Fruit fly (Drosophila melanogaster) whole organism, embryonic: Measurements from ENCODE around the gene CG18233.

Experiments
- Aef1 ChIP-seq: fragments of 200-800 bp; sonication (Bioruptor generic); IDR thresholded peaks from 3 replicates; pipeline ENCODE4 v1.3.6; 2022; ENCODE audit warnings: missing biosample characterization, missing genetic modification characterization
- CG10267 ChIP-seq: fragments of 200-800 bp; sonication (Bioruptor generic); optimal IDR thresholded peaks from 2 replicates; lab custom pipeline; 2018; ENCODE audit warnings: missing biosample characterization, mild to moderate bottlenecking, missing genetic modification characterization, moderate library complexity
- CG11504 ChIP-seq: fragments of 200-800 bp; sonication (Bioruptor generic); optimal IDR thresholded peaks from 3 replicates; lab custom pipeline; 2019; ENCODE audit warnings: missing biosample characterization, mild to moderate bottlenecking, missing genetic modification characterization, moderate library complexity
- CG11723 ChIP-seq: fragments of 200-800 bp; sonication (Bioruptor generic); optimal IDR thresholded peaks from 2 replicates; lab custom pipeline; 2017; ENCODE audit warnings: missing biosample characterization, mild to moderate bottlenecking, missing genetic modification characterization
- CG12942 ChIP-seq: fragments of 200-800 bp; sonication (Bioruptor generic); optimal IDR thresholded peaks from 3 replicates; lab custom pipeline; 2016; ENCODE audit warnings: missing biosample characterization, missing genetic modification characterization
- CG15514 ChIP-seq: fragments of 200-800 bp; sonication (Bioruptor generic); optimal IDR thresholded peaks from 3 replicates; lab custom pipeline; 2017; ENCODE audit warnings: missing biosample characterization, missing genetic modification characterization, mild to moderate bottlenecking, moderate library complexity, missing genetic modification reagents
- CG1602 ChIP-seq: fragments of 200-800 bp; sonication (Bioruptor generic); optimal IDR thresholded peaks from 3 replicates; lab custom pipeline; 2016; ENCODE audit warnings: missing biosample characterization, missing genetic modification characterization
- CG1647 ChIP-seq: fragments of 200-800 bp; sonication (Bioruptor generic); optimal IDR thresholded peaks from 3 replicates; lab custom pipeline; 2016; ENCODE audit warnings: missing biosample characterization, missing genetic modification characterization
- CG17568 ChIP-seq: fragments of 200-800 bp; sonication (Bioruptor generic); optimal IDR thresholded peaks from 2 replicates; lab custom pipeline; 2018; ENCODE audit warnings: missing biosample characterization, mild to moderate bottlenecking, missing genetic modification characterization, moderate library complexity
- CG31441 ChIP-seq: fragments of 200-800 bp; sonication (Bioruptor generic); IDR thresholded peaks from 2 replicates; pipeline ENCODE4 v1.3.6; 2022; ENCODE audit warnings: missing biosample characterization, missing genetic modification characterization
- CG32772 ChIP-seq: fragments of 200-800 bp; sonication (Bioruptor generic); IDR thresholded peaks from 2 replicates; pipeline ENCODE4 v1.3.6; 2022; ENCODE audit warnings: missing biosample characterization, missing genetic modification characterization
- CG3407 ChIP-seq: fragments of 200-800 bp; sonication (Bioruptor generic); optimal IDR thresholded peaks from 2 replicates; lab custom pipeline; 2018; ENCODE audit warnings: missing biosample characterization, mild to moderate bottlenecking, missing genetic modification characterization
- CG34376 ChIP-seq: fragments of 200-800 bp; sonication (Bioruptor generic); optimal IDR thresholded peaks from 2 replicates; lab custom pipeline; 2018; ENCODE audit warnings: missing biosample characterization, mild to moderate bottlenecking, missing genetic modification characterization
- CG6813 ChIP-seq: fragments of 200-800 bp; sonication (Bioruptor generic); optimal IDR thresholded peaks from 2 replicates; lab custom pipeline; 2017; ENCODE audit warnings: missing biosample characterization, missing genetic modification characterization, mild to moderate bottlenecking, moderate library complexity, missing genetic modification reagents
- CG9215 ChIP-seq: fragments of 200-800 bp; sonication (Bioruptor generic); IDR thresholded peaks from 2 replicates; pipeline ENCODE4 v1.3.6; 2022; ENCODE audit warnings: missing biosample characterization, missing genetic modification characterization
- CG9876 ChIP-seq: fragments of 200-800 bp; sonication (Bioruptor generic); optimal IDR thresholded peaks from 2 replicates; lab custom pipeline; 2016; ENCODE audit warnings: missing biosample characterization, missing genetic modification characterization
- Chrac-16 ChIP-seq: fragments of 200-800 bp; sonication (Bioruptor generic); optimal IDR thresholded peaks from 3 replicates; lab custom pipeline; 2016; ENCODE audit warnings: missing biosample characterization, missing genetic modification characterization
- Fer2 ChIP-seq: fragments of 200-800 bp; sonication (Bioruptor generic); optimal IDR thresholded peaks from 2 replicates; lab custom pipeline; 2018; ENCODE audit warnings: missing biosample characterization, mild to moderate bottlenecking, missing genetic modification characterization, moderate library complexity
- GATAe ChIP-seq: fragments of 200-800 bp; sonication (Bioruptor generic); conservative IDR thresholded peaks from 2 replicates; pipeline ENCODE4 v1.3.6; 2022; ENCODE audit warnings: missing biosample characterization, missing genetic modification characterization
- HHEX ChIP-seq: fragments of 200-800 bp; sonication (Bioruptor generic); optimal IDR thresholded peaks from 3 replicates; lab custom pipeline; 2017; ENCODE audit warnings: missing biosample characterization, mild to moderate bottlenecking, missing genetic modification characterization, missing genetic modification reagents
- HLH4C ChIP-seq: fragments of 200-800 bp; sonication (Bioruptor generic); IDR thresholded peaks from 3 replicates; pipeline ENCODE4 v1.3.6; 2022; ENCODE audit warnings: missing biosample characterization, missing genetic modification characterization; ENCODE audit not compliant: partially characterized antibody
- HmgZ ChIP-seq: fragments of 200-800 bp; sonication (Bioruptor generic); optimal IDR thresholded peaks from 2 replicates; lab custom pipeline; 2018; ENCODE audit warnings: missing biosample characterization, mild to moderate bottlenecking, missing genetic modification characterization
- Med ChIP-seq: fragments of 200-800 bp; sonication (Bioruptor generic); peaks from one replicate; lab custom pipeline; 2016; ENCODE audit warnings: missing biosample characterization, missing genetic modification characterization, mild to moderate bottlenecking, inconsistent platforms, moderate library complexity
- PHDP ChIP-seq: fragments of 200-800 bp; sonication (Bioruptor generic); optimal IDR thresholded peaks from 3 replicates; lab custom pipeline; 2018; ENCODE audit warnings: missing biosample characterization, mild to moderate bottlenecking, missing genetic modification characterization, moderate library complexity
- Ptx1 ChIP-seq: fragments of 200-800 bp; sonication (Bioruptor generic); IDR thresholded peaks from 2 replicates; pipeline ENCODE4 v1.3.6; 2022; ENCODE audit warnings: missing biosample characterization, missing genetic modification characterization
- Ravus ChIP-seq: fragments of 200-800 bp; sonication (Bioruptor generic); IDR thresholded peaks from 2 replicates; pipeline ENCODE4 v1.3.6; 2022; ENCODE audit warnings: missing biosample characterization, missing genetic modification characterization
- Rfx ChIP-seq: fragments of 200-800 bp; sonication (Bioruptor generic); IDR thresholded peaks from 2 replicates; pipeline ENCODE4 v1.3.6; 2022; ENCODE audit warnings: missing biosample characterization, missing genetic modification characterization
- Tbp ChIP-seq: fragments of >200 bp; optimal IDR thresholded peaks from 2 replicates; lab custom pipeline; 2018; ENCODE audit warnings: missing biosample characterization, missing genetic modification characterization
- chinmo ChIP-seq: fragments of 200-800 bp; sonication (Bioruptor generic); IDR thresholded peaks from 4 replicates; pipeline ENCODE4 v1.3.6; 2022; ENCODE audit warnings: missing biosample characterization, missing genetic modification characterization; ENCODE audit not compliant: partially characterized antibody
- corto ChIP-seq: fragments of 200-800 bp; sonication (Bioruptor generic); optimal IDR thresholded peaks from 2 replicates; lab custom pipeline; 2016; ENCODE audit warnings: missing biosample characterization, mild to moderate bottlenecking, missing genetic modification characterization, moderate library complexity
- cwo ChIP-seq: fragments of 200-800 bp; sonication (Bioruptor generic); optimal IDR thresholded peaks from 3 replicates; lab custom pipeline; 2017; ENCODE audit warnings: missing biosample characterization, missing genetic modification characterization, mild to moderate bottlenecking, moderate library complexity, missing genetic modification reagents
- dysf ChIP-seq: fragments of 200-800 bp; sonication (Bioruptor generic); IDR thresholded peaks from 3 replicates; pipeline ENCODE4 v1.3.6; 2022; ENCODE audit warnings: missing biosample characterization, missing genetic modification characterization
- fd96Cb ChIP-seq: fragments of 200-800 bp; sonication (Bioruptor generic); optimal IDR thresholded peaks from 2 replicates; lab custom pipeline; 2018; ENCODE audit warnings: missing biosample characterization, mild to moderate bottlenecking, missing genetic modification characterization, moderate library complexity
- grn ChIP-seq: fragments of 200-800 bp; sonication (Bioruptor generic); optimal IDR thresholded peaks from 3 replicates; lab custom pipeline; 2017; ENCODE audit warnings: missing biosample characterization, missing genetic modification characterization
- hbn ChIP-seq: fragments of 200-800 bp; sonication (Bioruptor generic); IDR thresholded peaks from 2 replicates; pipeline ENCODE4 v1.3.6; 2022; ENCODE audit warnings: missing biosample characterization, missing genetic modification characterization; ENCODE audit not compliant: partially characterized antibody
- jumu ChIP-seq: fragments of 200-800 bp; sonication (Bioruptor generic); optimal IDR thresholded peaks from 3 replicates; lab custom pipeline; 2016; ENCODE audit warnings: missing biosample characterization, missing genetic modification characterization
- kni ChIP-seq: fragments of 200-800 bp; sonication (Bioruptor generic); optimal IDR thresholded peaks from 3 replicates; lab custom pipeline; 2017; ENCODE audit warnings: mild to moderate bottlenecking, missing biosample characterization, missing genetic modification reagents, missing genetic modification characterization
- sd ChIP-seq: fragments of 200-800 bp; sonication (Bioruptor generic); optimal IDR thresholded peaks from 3 replicates; lab custom pipeline; 2018; ENCODE audit warnings: missing biosample characterization, mild to moderate bottlenecking, missing genetic modification characterization, moderate library complexity
- sim ChIP-seq: fragments of 200-800 bp; sonication (Bioruptor generic); IDR thresholded peaks from 2 replicates; pipeline ENCODE4 v1.3.6; 2022; ENCODE audit warnings: missing biosample characterization, missing genetic modification characterization
- sob ChIP-seq: fragments of 200-800 bp; sonication (Bioruptor generic); IDR thresholded peaks from 2 replicates; pipeline ENCODE4 v1.3.6; 2022; ENCODE audit warnings: missing biosample characterization, missing genetic modification characterization
- sqz ChIP-seq: fragments of 200-800 bp; sonication (Bioruptor generic); optimal IDR thresholded peaks from 3 replicates; lab custom pipeline; 2018; ENCODE audit warnings: missing biosample characterization, mild to moderate bottlenecking, missing genetic modification characterization
- tll ChIP-seq, 2 experiments: fragments of 200-800 bp in 1 of 2; fragments of >200 bp in 1 of 2; sonication (Bioruptor generic) in 1 of 2; optimal IDR thresholded peaks; 2 replicates each; lab custom pipeline; 2017 to 2019; ENCODE audit warnings: missing biosample characterization in 2 of 2, missing genetic modification characterization in 2 of 2, mild to moderate bottlenecking in 1 of 2, moderate library complexity in 1 of 2
- usp ChIP-seq: fragments of >200 bp; optimal IDR thresholded peaks from 2 replicates; lab custom pipeline; 2017; ENCODE audit warnings: missing biosample characterization, missing genetic modification characterization
- zfh2 ChIP-seq: fragments of 200-800 bp; sonication (Bioruptor generic); optimal IDR thresholded peaks from 2 replicates; lab custom pipeline; 2016; ENCODE audit warnings: missing biosample characterization, missing genetic modification characterization

The CG18233 gene

dm6 chr3L:18632187-18632635 is 26.9 kb downstream of the CG18233 start (continued):
- TF ChIP-seq sd = peak; percentile 52
- TF ChIP-seq Chrac-16 = no peak
- no peak for TF ChIP-seq kni
- TF ChIP-seq tll (GFP tag; optimal IDR thresholded peaks at IDR 0.05; lab: Kevin White, UChicago) = no peak
- TF ChIP-seq sqz (GFP tag; lab: Kevin White, UChicago) = peak; percentile 12
- no peak for TF ChIP-seq CG32772
- no peak for TF ChIP-seq sim (GFP tag; lab: Robert Waterston, UW)
- TF ChIP-seq CG15514 = peak; percentile 5
- no peak for TF ChIP-seq CG10267 (tag; lab: Kevin White, UChicago)
- no peak for TF ChIP-seq hbn
- no peak for TF ChIP-seq CG1647
- TF ChIP-seq Ravus (GFP tag; lab: Robert Waterston, UW) = no peak
- peak; percentile 32; the same call in 1 of the 2 replicates for TF ChIP-seq GATAe (GFP tag; lab: Robert Waterston, UW)
- no peak for TF ChIP-seq jumu (GFP tag; lab: Kevin White, UChicago)
- TF ChIP-seq Ptx1 (GFP tag; lab: Robert Waterston, UW) = no peak
- no peak for TF ChIP-seq dysf (GFP tag; lab: Robert Waterston, UW)
- TF ChIP-seq zfh2 (GFP tag; lab: Kevin White, UChicago) = no peak
- no peak for TF ChIP-seq HHEX (GFP tag; lab: Kevin White, UChicago)
- TF ChIP-seq Rfx = no peak
- no peak for TF ChIP-seq HLH4C (GFP tag; lab: Robert Waterston, UW)
- TF ChIP-seq CG1602 (GFP tag; lab: Kevin White, UChicago) = no peak
- TF ChIP-seq sob = peak; percentile 28; the same call in 1 of the 2 replicates
- TF ChIP-seq usp (GFP tag; lab: Kevin White, UChicago) = no peak
- TF ChIP-seq grn (GFP tag; lab: Kevin White, UChicago) = peak; percentile 57
- TF ChIP-seq Tbp = no peak
- TF ChIP-seq CG17568 = peak; percentile 35
- TF ChIP-seq Aef1 (GFP tag; lab: Robert Waterston, UW) = no peak
- TF ChIP-seq CG11723 (GFP tag; lab: Kevin White, UChicago) = no peak
- TF ChIP-seq Fer2 = no peak
- no peak for TF ChIP-seq PHDP (tag; lab: Kevin White, UChicago)
- TF ChIP-seq corto (GFP tag; lab: Kevin White, UChicago) = peak; percentile 17
- peak; percentile 8 for TF ChIP-seq Med
- no peak for TF ChIP-seq CG11504 (tag; lab: Kevin White, UChicago)
- TF ChIP-seq CG6813 (GFP tag; lab: Kevin White, UChicago) = no peak
- TF ChIP-seq CG9876 (GFP tag; lab: Kevin White, UChicago) = no peak
- no peak for TF ChIP-seq CG12942
- TF ChIP-seq CG34376 (GFP tag; lab: Kevin White, UChicago) = peak; percentile 39
- peak; percentile 67 for TF ChIP-seq cwo
- TF ChIP-seq fd96Cb (tag; lab: Kevin White, UChicago) = no peak
- no peak for TF ChIP-seq CG3407 (GFP tag; lab: Kevin White, UChicago)
- peak; percentile 32 for TF ChIP-seq HmgZ
- TF ChIP-seq chinmo (GFP tag; lab: Robert Waterston, UW) = 0 out of 4 replicates have a peak, but pooled peaks have one; percentile 57
- no peak for TF ChIP-seq CG9215
- no peak for TF ChIP-seq CG31441 (GFP tag; lab: Robert Waterston, UW)
